Worm (Caenorhabditis elegans): Measurements from ENCODE around the gene nhr-39.

DNA sequence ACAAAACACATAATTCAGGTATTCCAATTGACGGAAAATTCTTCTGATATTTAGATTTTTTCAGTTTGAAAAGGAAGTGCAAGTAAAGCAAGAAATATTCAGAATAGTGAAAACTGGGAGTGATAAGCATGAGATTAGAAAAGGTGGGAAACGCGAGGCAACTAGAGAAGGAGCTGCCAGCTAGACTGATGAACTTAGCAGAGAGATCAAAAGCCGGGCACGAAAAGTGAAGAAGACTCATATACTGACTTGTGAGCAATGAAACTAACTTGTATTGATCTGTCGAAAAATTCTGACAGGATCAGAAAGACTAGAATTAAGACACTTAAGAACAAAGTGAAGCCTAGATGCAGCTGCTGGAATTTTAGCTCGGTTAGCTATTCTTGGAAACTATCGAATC is 41.6 kb upstream of the nhr-39 start, which contains the start of gene nhr-36:
- TF ChIP-seq ceh-40 (GFP tag; IDR thresholded peaks at IDR 0.05), result no peak
- TF ChIP-seq madf-6 (GFP tag; IDR thresholded peaks at IDR 0.05), result no peak
- no peak for TF ChIP-seq unc-62 (GFP tag; optimal IDR thresholded peaks at IDR 0.05)
- no peak for TF ChIP-seq lin-54 (GFP tag; optimal IDR thresholded peaks at IDR 0.05)
- no peak for TF ChIP-seq nhr-179 (tag; optimal IDR thresholded peaks at IDR 0.05)
- TF ChIP-seq let-607 (tag; optimal IDR thresholded peaks at IDR 0.05), result no peak
- TF ChIP-seq T26A5.8 (tag; optimal IDR thresholded peaks at IDR 0.05), result no peak
